Fruit fly (Drosophila melanogaster) whole organism, embryonic: ENCODE data around the gene Tbca.

Experiments used
- Asciz ChIP-seq: fragments of 200-800 bp; sonication (Bioruptor generic); optimal IDR thresholded peaks from 2 replicates; lab custom pipeline; 2017; ENCODE audit warnings: missing biosample characterization, mild to moderate bottlenecking, missing genetic modification characterization, missing genetic modification reagents
- Blimp-1 ChIP-seq: fragments of 200-800 bp; sonication (Bioruptor generic); optimal IDR thresholded peaks from 3 replicates; lab custom pipeline; 2018; ENCODE audit warnings: missing biosample characterization, missing genetic modification characterization, mild to moderate bottlenecking, moderate library complexity, missing genetic modification reagents
- CG11504 ChIP-seq: fragments of 200-800 bp; sonication (Bioruptor generic); optimal IDR thresholded peaks from 3 replicates; lab custom pipeline; 2019; ENCODE audit warnings: missing biosample characterization, mild to moderate bottlenecking, missing genetic modification characterization, moderate library complexity
- CG12219 ChIP-seq: fragments of 200-800 bp; sonication (Bioruptor generic); optimal IDR thresholded peaks from 3 replicates; lab custom pipeline; 2018; ENCODE audit warnings: missing biosample characterization, mild to moderate bottlenecking, missing genetic modification characterization
- CG17802 ChIP-seq: fragments of 200-800 bp; sonication (Bioruptor generic); optimal IDR thresholded peaks from 2 replicates; lab custom pipeline; 2018; ENCODE audit warnings: missing biosample characterization, mild to moderate bottlenecking, missing genetic modification characterization, moderate library complexity
- CG2199 ChIP-seq: fragments of 200-800 bp; sonication (Bioruptor generic); IDR thresholded peaks from 3 replicates; pipeline ENCODE4 v1.3.6; 2022; ENCODE audit warnings: missing biosample characterization, missing genetic modification characterization
- CG30403 ChIP-seq: fragments of 200-800 bp; sonication (Bioruptor generic); optimal IDR thresholded peaks from 3 replicates; lab custom pipeline; 2016; ENCODE audit warnings: missing biosample characterization, missing genetic modification characterization
- CG3163 ChIP-seq: fragments of 200-800 bp; sonication (Bioruptor generic); optimal IDR thresholded peaks from 3 replicates; lab custom pipeline; 2016; ENCODE audit warnings: missing biosample characterization, missing genetic modification characterization
- CG3281 ChIP-seq: fragments of 200-800 bp; sonication (Bioruptor generic); optimal IDR thresholded peaks from 3 replicates; lab custom pipeline; 2017; ENCODE audit warnings: missing biosample characterization, mild to moderate bottlenecking, missing genetic modification characterization
- CG34422 ChIP-seq: fragments of 200-800 bp; sonication (Bioruptor generic); IDR thresholded peaks from 3 replicates; pipeline ENCODE4 v1.3.6; 2022; ENCODE audit warnings: missing biosample characterization, missing genetic modification characterization
- CG7372 ChIP-seq: fragments of 200-800 bp; sonication (Bioruptor generic); IDR thresholded peaks from 2 replicates; pipeline ENCODE4 v1.3.6; 2022; ENCODE audit warnings: missing biosample characterization, missing genetic modification characterization
- CG9609 ChIP-seq: fragments of 200-800 bp; sonication (Bioruptor generic); optimal IDR thresholded peaks from 3 replicates; lab custom pipeline; 2016; ENCODE audit warnings: missing biosample characterization, missing genetic modification characterization
- HHEX ChIP-seq: fragments of 200-800 bp; sonication (Bioruptor generic); optimal IDR thresholded peaks from 3 replicates; lab custom pipeline; 2017; ENCODE audit warnings: missing biosample characterization, mild to moderate bottlenecking, missing genetic modification characterization, missing genetic modification reagents
- Hr51 ChIP-seq, 2 experiments: fragments of 200-800 bp; sonication (Bioruptor generic); optimal IDR thresholded peaks; 2 replicates in 1 of 2; 3 replicates in 1 of 2; lab custom pipeline; 2016 to 2018; ENCODE audit warnings: missing biosample characterization in 2 of 2, missing genetic modification characterization in 2 of 2, mild to moderate bottlenecking in 1 of 2, moderate library complexity in 1 of 2
- MTF-1 ChIP-seq: fragments of 200-800 bp; sonication (Bioruptor generic); optimal IDR thresholded peaks from 2 replicates; lab custom pipeline; 2018; ENCODE audit warnings: missing biosample characterization, mild to moderate bottlenecking, missing genetic modification characterization, borderline replicate concordance
- Med ChIP-seq: fragments of 200-800 bp; sonication (Bioruptor generic); peaks from one replicate; lab custom pipeline; 2016; ENCODE audit warnings: missing biosample characterization, missing genetic modification characterization, mild to moderate bottlenecking, inconsistent platforms, moderate library complexity
- Pdp1 ChIP-seq, 2 experiments: fragments of 200-800 bp; sonication (Bioruptor generic); optimal IDR thresholded peaks; 3 replicates each; lab custom pipeline; 2016; ENCODE audit warnings: missing biosample characterization in 2 of 2, missing genetic modification characterization in 2 of 2, mild to moderate bottlenecking in 1 of 2, moderate library complexity in 1 of 2
- Spps ChIP-seq: fragments of 200-800 bp; sonication (Bioruptor generic); optimal IDR thresholded peaks from 2 replicates; lab custom pipeline; 2018; ENCODE audit warnings: missing biosample characterization, mild to moderate bottlenecking, missing genetic modification characterization
- Trl ChIP-seq, 3 experiments: fragments of >200 bp in 2 of 3; fragments of 200-800 bp in 1 of 3; sonication (Bioruptor generic) in 1 of 3; optimal IDR thresholded peaks; 2 replicates in 1 of 3; 3 replicates in 2 of 3; lab custom pipeline; 2016 to 2017; ENCODE audit warnings: missing biosample characterization in 1 of 3, missing genetic modification characterization in 1 of 3
- amos ChIP-seq: fragments of 200-800 bp; sonication (Bioruptor generic); IDR thresholded peaks from 2 replicates; pipeline ENCODE4 v1.3.6; 2022; ENCODE audit warnings: missing biosample characterization, missing genetic modification characterization; ENCODE audit not compliant: partially characterized antibody
- aop ChIP-seq: fragments of 200-800 bp; sonication (Bioruptor generic); IDR thresholded peaks from 2 replicates; pipeline ENCODE4 v1.3.6; 2022; ENCODE audit warnings: missing biosample characterization, missing genetic modification characterization
- bsh ChIP-seq, 2 experiments: fragments of 200-800 bp; sonication (Bioruptor generic); optimal IDR thresholded peaks; 2 replicates each; lab custom pipeline; 2017 to 2018; ENCODE audit warnings: mild to moderate bottlenecking in 2 of 2, missing biosample characterization in 2 of 2, missing genetic modification characterization in 2 of 2, moderate library complexity in 1 of 2
- cad ChIP-seq: fragments of >200 bp; optimal IDR thresholded peaks from 2 replicates; lab custom pipeline; 2017; ENCODE audit warnings: missing biosample characterization, missing genetic modification characterization
- chinmo ChIP-seq: fragments of 200-800 bp; sonication (Bioruptor generic); IDR thresholded peaks from 4 replicates; pipeline ENCODE4 v1.3.6; 2022; ENCODE audit warnings: missing biosample characterization, missing genetic modification characterization; ENCODE audit not compliant: partially characterized antibody
- ci ChIP-seq: fragments of 200-800 bp; sonication (Bioruptor generic); IDR thresholded peaks from 3 replicates; pipeline ENCODE4 v1.3.6; 2022; ENCODE audit warnings: missing biosample characterization, missing genetic modification characterization
- crol ChIP-seq: fragments of 200-800 bp; sonication (Bioruptor generic); IDR thresholded peaks from 2 replicates; pipeline ENCODE4 v1.3.6; 2022; ENCODE audit warnings: missing biosample characterization, missing genetic modification characterization
- cwo ChIP-seq: fragments of 200-800 bp; sonication (Bioruptor generic); optimal IDR thresholded peaks from 3 replicates; lab custom pipeline; 2017; ENCODE audit warnings: missing biosample characterization, missing genetic modification characterization, mild to moderate bottlenecking, moderate library complexity, missing genetic modification reagents
- en ChIP-seq: fragments of 200-800 bp; sonication (Bioruptor generic); optimal IDR thresholded peaks from 2 replicates; lab custom pipeline; 2016; ENCODE audit warnings: missing biosample characterization, missing genetic modification characterization
- fd3F ChIP-seq: fragments of 200-800 bp; sonication (Bioruptor generic); optimal IDR thresholded peaks from 2 replicates; lab custom pipeline; 2018; ENCODE audit warnings: missing biosample characterization, mild to moderate bottlenecking, missing genetic modification characterization, moderate library complexity
- fd96Cb ChIP-seq: fragments of 200-800 bp; sonication (Bioruptor generic); optimal IDR thresholded peaks from 2 replicates; lab custom pipeline; 2018; ENCODE audit warnings: missing biosample characterization, mild to moderate bottlenecking, missing genetic modification characterization, moderate library complexity
- grn ChIP-seq: fragments of 200-800 bp; sonication (Bioruptor generic); optimal IDR thresholded peaks from 3 replicates; lab custom pipeline; 2017; ENCODE audit warnings: missing biosample characterization, missing genetic modification characterization
- ken ChIP-seq: fragments of 200-800 bp; sonication (Bioruptor generic); IDR thresholded peaks from 3 replicates; pipeline ENCODE4 v1.3.6; 2022; ENCODE audit warnings: missing biosample characterization, missing genetic modification characterization
- kni ChIP-seq: fragments of 200-800 bp; sonication (Bioruptor generic); optimal IDR thresholded peaks from 3 replicates; lab custom pipeline; 2017; ENCODE audit warnings: mild to moderate bottlenecking, missing biosample characterization, missing genetic modification reagents, missing genetic modification characterization
- mam ChIP-seq: fragments of 200-800 bp; sonication (Bioruptor generic); optimal IDR thresholded peaks from 3 replicates; lab custom pipeline; 2016; ENCODE audit warnings: missing biosample characterization, missing genetic modification characterization
- pan ChIP-seq, 4 experiments: fragments of >200 bp in 3 of 4; fragments of 200-800 bp in 1 of 4; sonication (Bioruptor generic) in 1 of 4; optimal IDR thresholded peaks in 3 of 4; IDR thresholded peaks in 1 of 4; 2 replicates each; pipeline versions ENCODE4 v1.3.6 to Lab custom; 2017 to 2022; ENCODE audit warnings: missing biosample characterization in 2 of 4, missing genetic modification characterization in 2 of 4, mixed read lengths in 1 of 4
- pb ChIP-seq: fragments of 200-800 bp; sonication (Bioruptor generic); optimal IDR thresholded peaks from 3 replicates; lab custom pipeline; 2016; ENCODE audit warnings: missing biosample characterization, missing genetic modification characterization
- sug ChIP-seq: fragments of 200-800 bp; optimal IDR thresholded peaks from 2 replicates; lab custom pipeline; 2019; ENCODE audit warnings: missing biosample characterization, mild to moderate bottlenecking, missing genetic modification characterization, moderate library complexity
- vvl ChIP-seq: fragments of 200-800 bp; sonication (Bioruptor generic); IDR thresholded peaks from 2 replicates; pipeline ENCODE4 v1.3.6; 2022; ENCODE audit warnings: missing biosample characterization, missing genetic modification characterization

Tbca gene

DNA sequence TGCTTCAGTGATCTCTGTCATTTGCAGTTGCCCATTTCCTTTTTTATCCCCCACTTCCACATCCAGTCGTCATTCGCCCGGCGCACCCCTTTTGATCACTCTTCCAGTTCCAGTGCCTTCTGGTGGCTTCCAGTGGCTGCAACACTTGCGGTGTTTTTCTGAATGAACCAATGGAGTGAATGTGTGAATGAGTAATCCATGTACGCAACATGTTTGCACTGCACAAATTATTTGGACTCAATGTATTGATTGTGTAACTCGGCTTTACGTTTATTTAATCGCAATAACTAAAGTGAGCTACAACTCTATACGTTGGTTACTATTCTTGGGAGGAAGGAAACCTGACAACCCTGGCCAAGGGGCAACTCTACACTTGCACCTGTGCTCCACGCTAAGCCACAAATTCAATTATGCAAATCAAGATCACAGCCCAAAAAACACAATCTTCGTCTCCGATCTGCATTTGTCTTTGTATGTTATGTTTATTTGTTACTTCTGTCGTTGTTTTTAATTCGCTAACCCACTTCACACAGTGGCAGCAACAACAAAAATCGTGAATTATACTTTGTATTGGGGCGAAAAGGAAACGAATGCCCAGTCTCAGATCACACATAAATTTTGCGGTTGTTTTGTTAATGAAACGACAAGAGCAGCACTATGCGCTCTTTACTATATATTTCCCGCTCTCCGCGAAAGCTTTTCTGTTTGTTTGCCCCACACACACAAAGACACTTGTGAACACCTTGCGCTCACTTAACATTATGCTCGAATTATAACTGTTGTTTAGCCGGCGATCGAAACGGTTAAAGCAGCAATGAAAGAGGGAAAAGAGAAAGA, 28.2 kb upstream of the Tbca start (continued):
- no peak for TF ChIP-seq fd3F (GFP tag; lab: Kevin White, UChicago)
- no peak for TF ChIP-seq bsh (GFP tag; optimal IDR thresholded peaks at IDR 0.05; lab: Kevin White, UChicago)
- TF ChIP-seq vvl (GFP tag; lab: Robert Waterston, UW) = 0 out of 2 replicates have a peak, but pooled peaks have one; percentile 18
- TF ChIP-seq mam (GFP tag; lab: Kevin White, UChicago) = no peak
- TF ChIP-seq pan (optimal IDR thresholded peaks at IDR 0.05; lab: Kevin White, UChicago) = no peak
- no peak for TF ChIP-seq pan (GFP tag; optimal IDR thresholded peaks at IDR 0.05 in 1 of 2, IDR thresholded peaks at IDR 0.05 in 1 of 2)
- no peak for TF ChIP-seq Spps (tag; lab: Kevin White, UChicago)
- no peak for TF ChIP-seq CG30403
- no peak for TF ChIP-seq CG12219 (GFP tag; lab: Kevin White, UChicago)
- TF ChIP-seq ken (GFP tag; lab: Robert Waterston, UW) = 0 out of 3 replicates have a peak, but pooled peaks have one; percentile 18
- 0 out of 4 replicates have a peak, but pooled peaks have one; percentile 54 for TF ChIP-seq chinmo (GFP tag; lab: Robert Waterston, UW)
- 0 out of 2 replicates have a peak, but pooled peaks have one; percentile 20 for TF ChIP-seq crol (GFP tag; lab: Robert Waterston, UW)
- TF ChIP-seq CG34422 = no peak
- TF ChIP-seq grn (GFP tag; lab: Kevin White, UChicago) = peak; percentile 34

DNA sequence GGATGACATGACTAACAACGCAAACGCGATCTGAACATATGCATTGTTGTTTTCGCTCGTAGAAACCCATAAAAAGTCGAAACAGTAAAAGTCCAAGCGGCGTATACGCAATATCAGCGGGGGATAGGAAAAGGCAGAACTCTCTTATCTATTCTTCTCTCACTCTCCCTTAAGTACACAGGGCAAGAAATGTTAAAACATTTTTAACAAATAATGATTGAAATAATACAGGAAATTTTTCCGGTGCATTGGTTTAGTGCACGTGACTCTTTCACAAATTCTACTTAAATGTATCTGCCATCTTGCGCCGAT, 27.6 kb upstream of the Tbca start:
- TF ChIP-seq Hr51 (GFP tag; optimal IDR thresholded peaks at IDR 0.05; lab: Kevin White, UChicago) = no peak
- TF ChIP-seq amos (GFP tag; lab: Robert Waterston, UW) = no peak
- TF ChIP-seq CG3281 (GFP tag; lab: Kevin White, UChicago) = peak; percentile 1
- TF ChIP-seq CG2199 (GFP tag; lab: Robert Waterston, UW) = peak; percentile 49; the same call in 1 of the 3 replicates
- TF ChIP-seq CG3163 = peak; percentile 76
- TF ChIP-seq CG17802 (tag; lab: Kevin White, UChicago) = no peak
- no peak for TF ChIP-seq cad (GFP tag; lab: Kevin White, UChicago)
- TF ChIP-seq Med (GFP tag; lab: Kevin White, UChicago) = peak; percentile 48
- peak; percentile 3 for TF ChIP-seq MTF-1 (GFP tag; lab: Kevin White, UChicago)
- TF ChIP-seq CG9609 (GFP tag; lab: Kevin White, UChicago) = no peak
- TF ChIP-seq pb = no peak
- peak; percentile 10 for TF ChIP-seq HHEX
- 0 out of 3 replicates have a peak, but pooled peaks have one; percentile 29 for TF ChIP-seq ci (GFP tag; lab: Robert Waterston, UW)
- TF ChIP-seq kni (GFP tag; lab: Kevin White, UChicago) = peak; percentile 2
- TF ChIP-seq CG7372 = 0 out of 2 replicates have a peak, but pooled peaks have one; percentile 14
- TF ChIP-seq CG11504 = peak; percentile 60
- TF ChIP-seq fd96Cb = no peak
- peak; percentile 12 for TF ChIP-seq Blimp-1 (GFP tag; lab: Kevin White, UChicago)
- peak in 1 of 2 experiments; percentile 74 for TF ChIP-seq Trl (optimal IDR thresholded peaks at IDR 0.05; lab: Kevin White, UChicago)
- no peak for TF ChIP-seq Trl (GFP tag; optimal IDR thresholded peaks at IDR 0.05; lab: Kevin White, UChicago)
- no peak for TF ChIP-seq Spps (tag; lab: Kevin White, UChicago)
- peak; percentile 4 for TF ChIP-seq Asciz
- no peak for TF ChIP-seq en (GFP tag; lab: Kevin White, UChicago)
- TF ChIP-seq Pdp1 (GFP tag; optimal IDR thresholded peaks at IDR 0.05; lab: Kevin White, UChicago) = peak in 1 of 2 experiments; percentile 1
- TF ChIP-seq crol (GFP tag; lab: Robert Waterston, UW) = peak; percentile 46; the same call in 1 of the 2 replicates
- TF ChIP-seq aop (GFP tag; lab: Robert Waterston, UW) = no peak
- TF ChIP-seq sug (tag; lab: Kevin White, UChicago) = peak; percentile 33
- TF ChIP-seq cwo (GFP tag; lab: Kevin White, UChicago) = peak; percentile 19
- TF ChIP-seq, all 482 proteins: peak for 17
